Fruit fly (Drosophila melanogaster): ENCODE results near the gene CG7514.

The CG7514 gene

DNA sequence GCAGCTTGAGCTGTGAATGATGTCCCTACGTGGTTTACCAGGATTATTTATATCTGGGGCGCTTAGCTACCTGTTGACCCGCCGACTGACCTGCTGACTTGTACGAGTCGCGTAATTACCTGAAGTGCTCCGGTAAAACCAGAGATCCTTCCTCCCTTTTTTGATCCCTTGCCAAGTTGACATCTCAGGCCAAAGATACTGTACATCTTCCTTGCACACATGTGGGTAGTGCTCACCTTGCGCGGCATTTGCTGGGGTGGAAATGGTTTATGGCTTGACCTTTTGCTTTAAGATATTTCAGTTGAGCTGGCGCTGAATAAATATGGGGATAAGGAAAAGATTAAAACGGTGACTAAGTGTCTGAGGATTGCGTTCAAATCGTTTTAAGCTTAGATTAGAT, 6.2 kb upstream of the CG7514 start, which contains the start of gene CG15876:
CG15876 (minus strand) TSS at position 23 of the 400 bp plus-strand sequence.
- TF ChIP-seq acj6 (GFP tag; optimal IDR thresholded peaks at IDR 0.05) (no peak), eg (GFP tag; IDR thresholded peaks at IDR 0.05) (no peak), salr (GFP tag; optimal IDR thresholded peaks at IDR 0.05) (no peak), cyc (GFP tag; optimal IDR thresholded peaks at IDR 0.05) (no peak), CG6808 (GFP tag; optimal IDR thresholded peaks at IDR 0.05) (no peak)

DNA sequence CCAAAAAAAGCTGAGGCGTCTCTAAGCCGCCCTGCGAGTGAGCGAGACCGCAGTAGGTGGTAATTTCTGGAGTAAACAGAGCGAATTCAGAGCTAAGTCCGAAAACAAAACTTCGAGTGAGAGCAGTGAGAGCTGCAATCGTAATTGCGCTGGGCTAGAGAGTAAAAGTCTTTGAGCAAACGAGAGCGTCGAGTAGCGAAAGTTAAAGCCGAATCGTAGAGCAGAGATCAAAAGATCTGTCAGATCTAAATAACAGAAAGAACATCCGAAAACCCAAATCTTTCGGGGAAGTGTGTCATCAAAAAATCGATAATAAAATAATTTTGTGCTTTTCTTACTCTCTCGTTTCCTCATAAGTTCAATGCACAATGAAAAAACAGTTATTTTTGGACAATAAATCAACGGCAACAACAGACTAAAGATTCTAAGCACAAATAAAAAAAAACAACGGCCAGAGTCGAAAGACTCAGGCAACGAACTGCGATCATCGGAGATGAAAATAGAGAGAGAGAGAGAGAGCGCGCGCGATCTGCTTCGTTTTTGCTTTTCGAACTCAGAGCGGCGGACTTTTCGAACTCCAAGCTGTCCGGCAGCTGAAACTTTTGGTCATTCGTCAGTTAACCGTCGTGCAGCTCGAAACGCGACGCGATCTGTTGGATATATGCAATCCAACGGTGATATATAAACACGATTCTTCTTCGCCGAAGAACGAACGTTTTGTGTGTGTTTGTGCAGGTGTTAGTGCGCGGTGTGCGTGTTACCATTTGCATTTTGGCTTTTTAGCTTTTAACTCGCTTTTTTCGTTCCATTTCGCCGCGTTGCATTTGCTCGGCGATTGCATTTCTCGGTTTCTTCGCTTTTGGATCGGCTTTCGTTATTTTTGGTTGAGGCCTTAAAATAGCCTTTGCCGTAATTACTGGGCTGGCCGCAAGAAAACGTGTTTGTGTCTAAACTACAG, 3.9 kb upstream of the CG7514 start, which contains the start of gene RhoGEF64C:
RhoGEF64C (plus strand) TSS at position 607 of the 958 bp plus-strand sequence.
- TF ChIP-seq Hr38 (GFP tag; optimal IDR thresholded peaks at IDR 0.05) = no peak
- TF ChIP-seq Blimp-1 (GFP tag; optimal IDR thresholded peaks at IDR 0.05) = peak; percentile 69
- no peak for TF ChIP-seq Eip75B (GFP tag; optimal IDR thresholded peaks at IDR 0.05)
- TF ChIP-seq CG6854 (GFP tag; optimal IDR thresholded peaks at IDR 0.05) = peak; percentile 50
- TF ChIP-seq CG6276 (GFP tag; optimal IDR thresholded peaks at IDR 0.05) = no peak
- 0 out of 2 replicates have a peak, but pooled peaks have one; percentile 24 for TF ChIP-seq CG15336 (GFP tag; IDR thresholded peaks at IDR 0.05)
- no peak for TF ChIP-seq CG11762 (GFP tag; optimal IDR thresholded peaks at IDR 0.05; ENCODE audit: insufficient read depth)
- TF ChIP-seq lz (GFP tag; optimal IDR thresholded peaks at IDR 0.05) = no peak
- TF ChIP-seq CG11902 (GFP tag; optimal IDR thresholded peaks at IDR 0.05) = no peak
- TF ChIP-seq CG6808 (GFP tag; optimal IDR thresholded peaks at IDR 0.05) = no peak
- peak; percentile 1 to 51 for TF ChIP-seq ss (GFP tag; optimal IDR thresholded peaks at IDR 0.05)
- no peak for TF ChIP-seq fd59A (GFP tag; optimal IDR thresholded peaks at IDR 0.05)
- TF ChIP-seq Sox14 (GFP tag; optimal IDR thresholded peaks at IDR 0.05) = no peak
- TF ChIP-seq eg (GFP tag; IDR thresholded peaks at IDR 0.05) = peak; percentile 42; the same call in 2 of the 3 replicates
- no peak for TF ChIP-seq CG3919 (GFP tag; optimal IDR thresholded peaks at IDR 0.05)
- peak; percentile 17 for TF ChIP-seq svp (GFP tag)
- TF ChIP-seq Met (GFP tag; optimal IDR thresholded peaks at IDR 0.05) = peak; percentile 1
- TF ChIP-seq Hr39 (GFP tag; optimal IDR thresholded peaks at IDR 0.05) = no peak
- TF ChIP-seq fkh (GFP tag; optimal IDR thresholded peaks at IDR 0.05) = peak; percentile 46
- TF ChIP-seq Ets21C (GFP tag; optimal IDR thresholded peaks at IDR 0.05) = no peak
- TF ChIP-seq CG32006 (GFP tag; optimal IDR thresholded peaks at IDR 0.05) = no peak
- no peak for TF ChIP-seq Gug (GFP tag; IDR thresholded peaks at IDR 0.05)
- TF ChIP-seq CG6163 (GFP tag; IDR thresholded peaks at IDR 0.05) = 0 out of 3 replicates have a peak, but pooled peaks have one; percentile 18
- TF ChIP-seq CG8119 (GFP tag; IDR thresholded peaks at IDR 0.05) = no peak
- TF ChIP-seq CG1621 (tag; optimal IDR thresholded peaks at IDR 0.05) = peak; percentile 60
- TF ChIP-seq Eip93F (GFP tag; optimal IDR thresholded peaks at IDR 0.05) = no peak
- TF ChIP-seq CG8632 (GFP tag; optimal IDR thresholded peaks at IDR 0.05) = no peak
- no peak for TF ChIP-seq CG16779 (tag; optimal IDR thresholded peaks at IDR 0.05)
- TF ChIP-seq CG3032 (tag; optimal IDR thresholded peaks at IDR 0.05) = no peak
- TF ChIP-seq Eip78C (GFP tag) = peak; percentile 69

DNA sequence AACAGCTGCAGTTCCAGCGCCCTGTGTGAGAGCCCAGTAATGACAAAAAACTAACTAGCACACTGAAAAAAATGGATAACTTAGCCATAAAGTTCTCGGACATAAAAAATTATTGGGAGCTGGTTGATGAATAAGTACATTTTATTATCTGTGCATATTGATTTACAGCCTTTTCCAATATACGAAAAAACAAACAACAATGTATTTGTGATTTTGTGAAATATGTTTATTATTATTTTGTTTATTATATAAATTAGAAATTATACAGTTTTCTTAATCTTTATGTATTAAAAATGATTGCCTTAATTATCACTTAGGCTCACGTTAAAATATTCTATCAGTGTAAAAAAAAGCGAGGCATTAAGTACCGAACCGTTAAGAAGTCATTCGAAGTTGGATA, 3.2 kb upstream of the CG7514 start:
- TF ChIP-seq Ets21C (GFP tag; optimal IDR thresholded peaks at IDR 0.05) (no peak), spab (GFP tag; optimal IDR thresholded peaks at IDR 0.05) (peak; percentile 26), dac (GFP tag; optimal IDR thresholded peaks at IDR 0.05) (no peak), CG3919 (GFP tag; optimal IDR thresholded peaks at IDR 0.05) (peak; percentile 40), CG4318 (GFP tag; optimal IDR thresholded peaks at IDR 0.05) (peak; percentile 51), OdsH (GFP tag; optimal IDR thresholded peaks at IDR 0.05) (peak; percentile 57), Ets96B (tag; optimal IDR thresholded peaks at IDR 0.05) (peak; percentile 55), CG32006 (GFP tag; optimal IDR thresholded peaks at IDR 0.05) (peak; percentile 79), salr (GFP tag; optimal IDR thresholded peaks at IDR 0.05) (peak in 1 of 2 experiments; percentile 61), Hr4 (GFP tag; optimal IDR thresholded peaks at IDR 0.05) (peak; percentile 33), CG11762 (GFP tag; optimal IDR thresholded peaks at IDR 0.05; ENCODE audit: insufficient read depth) (peak; percentile 12), achi (GFP tag; optimal IDR thresholded peaks at IDR 0.05) (peak; percentile 61), CG8632 (GFP tag; optimal IDR thresholded peaks at IDR 0.05) (no peak), CG6163 (GFP tag; IDR thresholded peaks at IDR 0.05) (peak; percentile 55; the same call in 2 of the 3 replicates), CG6792 (GFP tag; optimal IDR thresholded peaks at IDR 0.05) (peak; percentile 15), CG11902 (GFP tag; optimal IDR thresholded peaks at IDR 0.05) (no peak), CG10631 (GFP tag; optimal IDR thresholded peaks at IDR 0.05) (peak; percentile 61), CG6808 (GFP tag; optimal IDR thresholded peaks at IDR 0.05) (peak; percentile 33), CG8119 (GFP tag; IDR thresholded peaks at IDR 0.05) (peak; percentile 80), ss (GFP tag; optimal IDR thresholded peaks at IDR 0.05) (peak in 1 of 2 experiments; percentile 9), CG6854 (GFP tag; optimal IDR thresholded peaks at IDR 0.05) (no peak), Sox14 (GFP tag; optimal IDR thresholded peaks at IDR 0.05) (no peak), CG34406 (GFP tag; optimal IDR thresholded peaks at IDR 0.05) (peak; percentile 28), CG6276 (GFP tag; optimal IDR thresholded peaks at IDR 0.05) (peak; percentile 64), CG16779 (tag; optimal IDR thresholded peaks at IDR 0.05) (no peak), CG3032 (tag; optimal IDR thresholded peaks at IDR 0.05) (peak; percentile 56), acj6 (GFP tag; optimal IDR thresholded peaks at IDR 0.05) (peak; percentile 47)

All from whole organism, prepupa.